Fruit fly (Drosophila melanogaster) whole organism: ENCODE results near the gene SPH93.

Source experiments
- Dll ChIP-seq: fragments of >200 bp; optimal IDR thresholded peaks from 2 replicates; lab custom pipeline; 2017
- pan ChIP-seq: fragments of >200 bp; optimal IDR thresholded peaks from 2 replicates; lab custom pipeline; 2017

- TF ChIP-seq Dll (lab: Kevin White, UChicago) (no peak), pan (no peak)
These were observed 28.5 kb upstream of the SPH93 start, which contains the start of the genes GCS2beta and CG5131 for dm6 chr2L:17484174-17484573.
